Worm (Caenorhabditis elegans): Measurements from ENCODE around the gene nhr-145.
A peak's percentile ranks its signal among the peaks of the same experiment; 100 is the strongest.

nhr-145 gene

DNA sequence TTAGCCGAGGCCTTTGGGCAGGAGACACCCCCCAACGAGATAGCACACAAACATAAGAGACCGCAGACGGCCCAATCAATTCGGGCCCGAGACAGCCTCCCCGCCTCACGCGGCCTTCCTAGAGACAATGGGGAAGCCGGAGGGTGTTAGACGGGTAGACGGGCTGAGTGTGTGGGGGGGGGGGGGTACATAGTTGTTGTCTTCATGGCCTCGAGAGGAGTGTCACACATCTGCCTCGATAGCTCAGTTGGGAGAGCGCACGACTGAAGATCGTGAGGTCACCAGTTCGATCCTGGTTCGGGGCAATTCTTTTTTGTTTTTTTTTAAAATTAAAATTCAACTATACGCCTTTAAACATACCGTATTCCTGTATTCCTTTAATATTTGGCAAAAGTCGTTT, 38.3 kb downstream of the nhr-145 start (continued):
- peak; percentile 66 for TF ChIP-seq gmeb-2 (tag; optimal IDR thresholded peaks at IDR 0.05)
- TF ChIP-seq ama-1 (optimal IDR thresholded peaks at IDR 0.05): no peak
- no peak for TF ChIP-seq nhr-11 (tag; optimal IDR thresholded peaks at IDR 0.05)
- TF ChIP-seq ceh-34 (tag; optimal IDR thresholded peaks at IDR 0.05): peak; percentile 21
- TF ChIP-seq fkh-10 (GFP tag; optimal IDR thresholded peaks at IDR 0.05): no peak
- TF ChIP-seq unc-86 (tag; optimal IDR thresholded peaks at IDR 0.05): peak; percentile 38
- peak; percentile 72 for TF ChIP-seq lin-11 (tag; optimal IDR thresholded peaks at IDR 0.05)
- peak; percentile 48 for TF ChIP-seq tbx-2 (tag; optimal IDR thresholded peaks at IDR 0.05)
- peak; percentile 38 for TF ChIP-seq dve-1 (tag; optimal IDR thresholded peaks at IDR 0.05)
- TF ChIP-seq ceh-45 (GFP tag; IDR thresholded peaks at IDR 0.05): peak; percentile 79
- TF ChIP-seq ets-4 (tag; optimal IDR thresholded peaks at IDR 0.05): no peak
- TF ChIP-seq eyg-1 (tag; optimal IDR thresholded peaks at IDR 0.05): peak; percentile 43
- no peak for TF ChIP-seq F13H6.1 (tag; optimal IDR thresholded peaks at IDR 0.05)
- peak; percentile 81 for TF ChIP-seq hlh-30 (tag; optimal IDR thresholded peaks at IDR 0.05; ENCODE audit: insufficient read depth)
- TF ChIP-seq tbx-7 (tag; optimal IDR thresholded peaks at IDR 0.05): no peak
- peak; percentile 50 for TF ChIP-seq C08G9.2 (tag; optimal IDR thresholded peaks at IDR 0.05)
- TF ChIP-seq ceh-30 (tag; optimal IDR thresholded peaks at IDR 0.05): no peak
- peak; percentile 58 for TF ChIP-seq T23F11.4 (GFP tag; optimal IDR thresholded peaks at IDR 0.05)
- TF ChIP-seq che-1 (tag; optimal IDR thresholded peaks at IDR 0.05): peak; percentile 80
- peak; percentile 65 for TF ChIP-seq hlh-13 (GFP tag; optimal IDR thresholded peaks at IDR 0.05)
- no peak for TF ChIP-seq odd-2 (tag; optimal IDR thresholded peaks at IDR 0.05)
- peak; percentile 75 for TF ChIP-seq C38D4.7 (GFP tag; optimal IDR thresholded peaks at IDR 0.05)
- TF ChIP-seq nfya-1 (tag; optimal IDR thresholded peaks at IDR 0.05): peak; percentile 53
- TF ChIP-seq zip-5 (tag; optimal IDR thresholded peaks at IDR 0.05): peak; percentile 21
- peak; percentile 66 for TF ChIP-seq hlh-6 (tag; optimal IDR thresholded peaks at IDR 0.05)
- TF ChIP-seq pha-2 (tag; optimal IDR thresholded peaks at IDR 0.05): peak; percentile 93
- peak; percentile 62 for TF ChIP-seq ref-2 (tag; optimal IDR thresholded peaks at IDR 0.05)
- peak; percentile 76 for TF ChIP-seq ceh-19 (GFP tag; optimal IDR thresholded peaks at IDR 0.05)
- peak; percentile 50 for TF ChIP-seq fkh-6 (tag; optimal IDR thresholded peaks at IDR 0.05)
- peak; percentile 77 for TF ChIP-seq elt-2 (tag; optimal IDR thresholded peaks at IDR 0.05)
- peak; percentile 54 for TF ChIP-seq sox-2 (GFP tag; IDR thresholded peaks at IDR 0.05)
- TF ChIP-seq ceh-2 (tag; optimal IDR thresholded peaks at IDR 0.05): peak; percentile 30
- TF ChIP-seq mec-3 (tag; optimal IDR thresholded peaks at IDR 0.05; ENCODE audit: borderline replicate concordance): no peak
- TF ChIP-seq unc-55 (GFP tag; optimal IDR thresholded peaks at IDR 0.05): no peak
- TF ChIP-seq sox-4 (tag; optimal IDR thresholded peaks at IDR 0.05): peak; percentile 65
- TF ChIP-seq ttx-3 (tag; optimal IDR thresholded peaks at IDR 0.05): peak; percentile 69
- TF ChIP-seq fax-1 (tag; optimal IDR thresholded peaks at IDR 0.05): peak; percentile 50
- TF ChIP-seq K09A11.1 (tag; optimal IDR thresholded peaks at IDR 0.05; ENCODE audit: insufficient read depth): peak; percentile 57
- no peak for TF ChIP-seq ceh-22 (tag; optimal IDR thresholded peaks at IDR 0.05)
- no peak for TF ChIP-seq elt-4 (tag; optimal IDR thresholded peaks at IDR 0.05)
- TF ChIP-seq dmd-4 (tag; optimal IDR thresholded peaks at IDR 0.05; ENCODE audit: borderline replicate concordance): no peak
- TF ChIP-seq hlh-15 (tag; optimal IDR thresholded peaks at IDR 0.05): peak; percentile 17
- no peak for TF ChIP-seq pros-1 (tag; optimal IDR thresholded peaks at IDR 0.05)
- TF ChIP-seq pat-9 (tag; optimal IDR thresholded peaks at IDR 0.05): peak; percentile 71
- no peak for TF ChIP-seq pha-4 (tag; optimal IDR thresholded peaks at IDR 0.05)
- peak; percentile 13 for TF ChIP-seq K02D7.2 (tag; optimal IDR thresholded peaks at IDR 0.05)
